Fruit fly (Drosophila melanogaster): Measurements from ENCODE around the gene IP3K1.

dm6 chr2L:9749745-9750144, 32.4 kb upstream of the IP3K1 start, which contains the start of gene Cyp4e3:
- TF ChIP-seq net (GFP tag; optimal IDR thresholded peaks at IDR 0.05) (no peak), CG6163 (GFP tag; IDR thresholded peaks at IDR 0.05) (no peak), Met (GFP tag; optimal IDR thresholded peaks at IDR 0.05) (no peak), CG9139 (GFP tag; optimal IDR thresholded peaks at IDR 0.05) (no peak), CG6276 (GFP tag; optimal IDR thresholded peaks at IDR 0.05) (no peak), Sox14 (GFP tag; optimal IDR thresholded peaks at IDR 0.05) (no peak), svp (GFP tag) (peak; percentile 38), CG3032 (tag; optimal IDR thresholded peaks at IDR 0.05) (no peak)

All from whole organism, prepupa.